Worm (Caenorhabditis elegans): ENCODE data around the gene tpan-1.

DNA sequence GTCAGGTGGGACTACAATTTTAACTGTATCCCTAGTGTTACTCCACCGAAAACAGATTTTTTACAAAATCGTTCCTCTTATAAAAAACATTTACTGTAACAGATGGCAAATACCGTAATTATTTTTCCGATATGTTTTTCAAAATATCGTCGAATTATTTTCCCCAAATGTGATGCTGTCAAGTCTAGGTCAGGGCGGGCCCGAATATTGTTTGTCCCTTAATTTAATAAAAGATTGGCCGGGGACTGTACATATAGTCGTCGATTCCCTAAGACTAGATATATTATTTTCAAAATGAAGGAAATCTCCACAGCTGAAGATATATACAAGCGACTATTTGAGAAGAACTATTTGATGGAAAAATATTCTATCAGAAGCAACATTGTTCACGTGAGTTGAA lies 8.6 kb downstream of the tpan-1 start, which contains the start of gene sdf-9:
- no peak for TF ChIP-seq skn-1 (tag; optimal IDR thresholded peaks at IDR 0.05)
- no peak for TF ChIP-seq elt-3 (tag; optimal IDR thresholded peaks at IDR 0.05)
- TF ChIP-seq nhr-6 (tag; optimal IDR thresholded peaks at IDR 0.05) = no peak
- no peak for TF ChIP-seq F13H6.1 (tag; optimal IDR thresholded peaks at IDR 0.05)
- no peak for TF ChIP-seq nhr-237 (tag; optimal IDR thresholded peaks at IDR 0.05)
- TF ChIP-seq sem-4 (tag; optimal IDR thresholded peaks at IDR 0.05) = no peak
- TF ChIP-seq ceh-82 (tag; optimal IDR thresholded peaks at IDR 0.05) = no peak
- TF ChIP-seq lin-11 (tag; optimal IDR thresholded peaks at IDR 0.05) = no peak
- TF ChIP-seq elt-1 (tag; optimal IDR thresholded peaks at IDR 0.05) = no peak
- TF ChIP-seq ama-1 (optimal IDR thresholded peaks at IDR 0.05) = no peak
- no peak for TF ChIP-seq lsy-2 (tag; optimal IDR thresholded peaks at IDR 0.05)
- no peak for TF ChIP-seq nhr-10 (tag; optimal IDR thresholded peaks at IDR 0.05)
- TF ChIP-seq nhr-23 (tag; optimal IDR thresholded peaks at IDR 0.05) = no peak
- no peak for TF ChIP-seq lin-13 (GFP tag; optimal IDR thresholded peaks at IDR 0.05)

All from whole organism, L2 larva.